Worm (Caenorhabditis elegans): Measurements from ENCODE around the gene srd-41.
"Not testable (repeated sequence)": the region's sequence is repeated elsewhere in the genome, so short reads cannot be mapped to it uniquely, and the experiment has no call there.

Gene srd-41

ce11 chrX:12306565-12306964, 20.0 kb upstream of the srd-41 start, which contains the start of gene phf-32:
Gene phf-32, plus strand, starts transcription at chrX:12306865.
- TF ChIP-seq alr-1 (tag; optimal IDR thresholded peaks at IDR 0.05; ENCODE audit: borderline replicate concordance) (no peak), nhr-28 (tag; optimal IDR thresholded peaks at IDR 0.05) (no peak), pax-3 (tag; optimal IDR thresholded peaks at IDR 0.05) (no peak)

ce11 chrX:12308045-12308499, 18.5 kb upstream of the srd-41 start, which contains the start of gene F17A2.16:
Gene F17A2.16, plus strand, starts transcription at chrX:12308449.
- TF ChIP-seq pax-3, fos-1, nhr-20 (tag; optimal IDR thresholded peaks at IDR 0.05): not testable (repeated sequence)

- TF ChIP-seq snpc-4 (tag; optimal IDR thresholded peaks at IDR 0.05) (no peak), Y116A8C.19 (tag; optimal IDR thresholded peaks at IDR 0.05; ENCODE audit: borderline replicate concordance) (no peak), F16B12.6 (tag; optimal IDR thresholded peaks at IDR 0.05) (no peak), skn-1 (tag; optimal IDR thresholded peaks at IDR 0.05) (no peak), nhr-28 (tag; optimal IDR thresholded peaks at IDR 0.05) (no peak), hpl-2 (GFP tag; optimal IDR thresholded peaks at IDR 0.05) (no peak), tbx-2 (tag; optimal IDR thresholded peaks at IDR 0.05) (no peak), blmp-1 (tag; optimal IDR thresholded peaks at IDR 0.05) (no peak), lin-35 (GFP tag; optimal IDR thresholded peaks at IDR 0.05) (no peak), sptf-1 (tag; optimal IDR thresholded peaks at IDR 0.05) (no peak), xbp-1 (tag; optimal IDR thresholded peaks at IDR 0.05) (no peak), ces-1 (GFP tag; optimal IDR thresholded peaks at IDR 0.05) (no peak), snu-23 (GFP tag; optimal IDR thresholded peaks at IDR 0.05) (no peak), C16A3.4 (tag; optimal IDR thresholded peaks at IDR 0.05) (no peak), swsn-7 (tag; optimal IDR thresholded peaks at IDR 0.05) (no peak), ceh-82 (tag; optimal IDR thresholded peaks at IDR 0.05) (no peak)
These were observed 12.7 kb upstream of the srd-41 start for ce11 chrX:12313779-12314178.

- TF ChIP-seq xbp-1 (tag; optimal IDR thresholded peaks at IDR 0.05): no peak
- peak; percentile 5 for TF ChIP-seq elt-2 (tag; optimal IDR thresholded peaks at IDR 0.05)
These were observed 12.1 kb upstream of the srd-41 start for ce11 chrX:12314395-12314794.

- TF ChIP-seq snpc-4 (tag; optimal IDR thresholded peaks at IDR 0.05): no peak
- TF ChIP-seq sup-37 (GFP tag; optimal IDR thresholded peaks at IDR 0.05): no peak
- TF ChIP-seq tbx-2 (tag; optimal IDR thresholded peaks at IDR 0.05): no peak
- TF ChIP-seq fkh-4 (tag; optimal IDR thresholded peaks at IDR 0.05; ENCODE audit: borderline replicate concordance): no peak
- no peak for TF ChIP-seq nhr-85 (tag)
- TF ChIP-seq fos-1 (tag; optimal IDR thresholded peaks at IDR 0.05): no peak
- no peak for TF ChIP-seq ceh-88 (GFP tag; IDR thresholded peaks at IDR 0.05)
- TF ChIP-seq nhr-12 (tag; optimal IDR thresholded peaks at IDR 0.05): no peak
- TF ChIP-seq nhr-28 (tag; optimal IDR thresholded peaks at IDR 0.05): no peak
- no peak for TF ChIP-seq pqm-1 (tag; optimal IDR thresholded peaks at IDR 0.05)
- TF ChIP-seq unc-130 (tag; optimal IDR thresholded peaks at IDR 0.05): no peak
These were observed 11.3 kb upstream of the srd-41 start, which contains the start of gene xtr-2 for ce11 chrX:12315268-12315667. Gene xtr-2, plus strand, starts transcription at chrX:12315568.

- no peak for TF ChIP-seq tlp-1 (tag; optimal IDR thresholded peaks at IDR 0.05)
- no peak for TF ChIP-seq fkh-4 (tag; optimal IDR thresholded peaks at IDR 0.05; ENCODE audit: borderline replicate concordance)
- TF ChIP-seq dpl-1 (GFP tag; optimal IDR thresholded peaks at IDR 0.05): no peak
- TF ChIP-seq elt-2 (tag; optimal IDR thresholded peaks at IDR 0.05): no peak
- TF ChIP-seq aly-2 (tag; optimal IDR thresholded peaks at IDR 0.05): no peak
- no peak for TF ChIP-seq unc-98 (GFP tag; IDR thresholded peaks at IDR 0.05)
- TF ChIP-seq skn-1 (tag; optimal IDR thresholded peaks at IDR 0.05): no peak
- no peak for TF ChIP-seq zip-4 (GFP tag; optimal IDR thresholded peaks at IDR 0.05)
- TF ChIP-seq aha-1 (tag; optimal IDR thresholded peaks at IDR 0.05): no peak
- no peak for TF ChIP-seq swsn-7 (tag; optimal IDR thresholded peaks at IDR 0.05)
- TF ChIP-seq vab-15 (tag; optimal IDR thresholded peaks at IDR 0.05): no peak
- no peak for TF ChIP-seq lir-3 (tag; optimal IDR thresholded peaks at IDR 0.05; ENCODE audit: poor library complexity)
- TF ChIP-seq nhr-11 (tag; optimal IDR thresholded peaks at IDR 0.05): no peak
- TF ChIP-seq lin-35 (GFP tag; optimal IDR thresholded peaks at IDR 0.05): no peak
- TF ChIP-seq unc-62 (GFP tag; optimal IDR thresholded peaks at IDR 0.05): no peak
- no peak for TF ChIP-seq alr-1 (tag; optimal IDR thresholded peaks at IDR 0.05; ENCODE audit: borderline replicate concordance)
- TF ChIP-seq F16B12.6 (tag; optimal IDR thresholded peaks at IDR 0.05): no peak
These were observed 9.0 kb upstream of the srd-41 start for ce11 chrX:12317560-12317959.
